Fruit fly (Drosophila melanogaster) whole organism, prepupa: ENCODE data around the gene CG11584.

ENCODE experiments used
- Blimp-1 ChIP-seq: fragments of 200-800 bp; sonication (Bioruptor generic); optimal IDR thresholded peaks from 3 replicates; lab custom pipeline; 2017; ENCODE audit warnings: missing biosample characterization, missing genetic modification characterization, mild to moderate bottlenecking, moderate library complexity, missing genetic modification reagents
- CG10631 ChIP-seq: fragments of 200-800 bp; sonication (Bioruptor generic); optimal IDR thresholded peaks from 2 replicates; lab custom pipeline; 2016; ENCODE audit warnings: missing biosample characterization, missing genetic modification characterization
- CG10669 ChIP-seq: fragments of 200-800 bp; sonication (Bioruptor generic); optimal IDR thresholded peaks from 3 replicates; lab custom pipeline; 2018; ENCODE audit warnings: missing biosample characterization, mild to moderate bottlenecking, missing genetic modification characterization, moderate library complexity
- CG16779 ChIP-seq: fragments of 200-800 bp; sonication (Bioruptor generic); optimal IDR thresholded peaks from 3 replicates; lab custom pipeline; 2017; ENCODE audit warnings: missing biosample characterization, mild to moderate bottlenecking, missing genetic modification characterization
- CG3032 ChIP-seq: fragments of 200-800 bp; optimal IDR thresholded peaks from 2 replicates; lab custom pipeline; 2019; ENCODE audit warnings: missing biosample characterization, mild to moderate bottlenecking, missing genetic modification characterization, moderate library complexity
- CG31627 ChIP-seq: fragments of 200-800 bp; sonication (Bioruptor generic); optimal IDR thresholded peaks from 3 replicates; lab custom pipeline; 2016; ENCODE audit warnings: missing biosample characterization, missing genetic modification characterization
- CG32006 ChIP-seq: fragments of 200-800 bp; sonication (Bioruptor generic); optimal IDR thresholded peaks from 3 replicates; lab custom pipeline; 2017; ENCODE audit warnings: missing biosample characterization, mild to moderate bottlenecking, missing genetic modification characterization
- CG4318 ChIP-seq: fragments of 200-800 bp; sonication (Bioruptor generic); optimal IDR thresholded peaks from 3 replicates; lab custom pipeline; 2017; ENCODE audit warnings: missing biosample characterization, mild to moderate bottlenecking, missing genetic modification characterization
- CG6163 ChIP-seq: fragments of 200-800 bp; sonication (Bioruptor generic); IDR thresholded peaks from 3 replicates; pipeline ENCODE4 v1.3.6; 2022; ENCODE audit warnings: missing biosample characterization, missing genetic modification characterization
- CG6276 ChIP-seq: fragments of 200-800 bp; sonication (Bioruptor generic); optimal IDR thresholded peaks from 2 replicates; lab custom pipeline; 2017; ENCODE audit warnings: missing biosample characterization, mild to moderate bottlenecking, missing genetic modification characterization
- CG6792 ChIP-seq: fragments of 200-800 bp; sonication (Bioruptor generic); optimal IDR thresholded peaks from 3 replicates; lab custom pipeline; 2016; ENCODE audit warnings: missing biosample characterization, missing genetic modification characterization
- CG6808 ChIP-seq: fragments of 200-800 bp; sonication (Bioruptor generic); optimal IDR thresholded peaks from 3 replicates; lab custom pipeline; 2017; ENCODE audit warnings: missing biosample characterization, missing genetic modification characterization, mild to moderate bottlenecking, moderate library complexity, missing genetic modification reagents
- CG7368 ChIP-seq: fragments of 200-800 bp; sonication (Bioruptor generic); optimal IDR thresholded peaks from 3 replicates; lab custom pipeline; 2016; ENCODE audit warnings: missing biosample characterization, missing genetic modification characterization
- CG8319 ChIP-seq: fragments of 200-800 bp; sonication (Bioruptor generic); optimal IDR thresholded peaks from 3 replicates; lab custom pipeline; 2016; ENCODE audit warnings: missing biosample characterization, missing genetic modification characterization
- CG8632 ChIP-seq: fragments of 200-800 bp; sonication (Bioruptor generic); optimal IDR thresholded peaks from 3 replicates; lab custom pipeline; 2016; ENCODE audit warnings: missing biosample characterization, missing genetic modification characterization
- CG9139 ChIP-seq: fragments of 200-800 bp; sonication (Bioruptor generic); optimal IDR thresholded peaks from 3 replicates; lab custom pipeline; 2017; ENCODE audit warnings: missing biosample characterization, mild to moderate bottlenecking, missing genetic modification characterization
- Eip78C ChIP-seq: fragments of 200-800 bp; sonication (Bioruptor generic); peaks from one replicate; lab custom pipeline; 2016; ENCODE audit warnings: missing biosample characterization, missing genetic modification characterization
- Eip93F ChIP-seq: fragments of 200-800 bp; sonication (Bioruptor generic); optimal IDR thresholded peaks from 2 replicates; lab custom pipeline; 2016; ENCODE audit warnings: missing biosample characterization, mild to moderate bottlenecking, missing genetic modification characterization
- Ets21C ChIP-seq: fragments of 200-800 bp; sonication (Bioruptor generic); optimal IDR thresholded peaks from 3 replicates; lab custom pipeline; 2016; ENCODE audit warnings: missing biosample characterization, missing genetic modification characterization
- Ets96B ChIP-seq: fragments of 200-800 bp; optimal IDR thresholded peaks from 2 replicates; lab custom pipeline; 2019; ENCODE audit warnings: missing biosample characterization, mild to moderate bottlenecking, missing genetic modification characterization, moderate library complexity
- Gug ChIP-seq: fragments of 200-800 bp; sonication (Bioruptor generic); IDR thresholded peaks from 2 replicates; pipeline ENCODE4 v1.3.6; 2022; ENCODE audit warnings: missing biosample characterization, missing genetic modification characterization
- Hr38 ChIP-seq: sonication (Bioruptor generic); optimal IDR thresholded peaks from 2 replicates; lab custom pipeline; 2016; ENCODE audit warnings: missing biosample characterization, missing genetic modification characterization
- Hr39 ChIP-seq: fragments of 200-800 bp; sonication (Bioruptor generic); optimal IDR thresholded peaks from 2 replicates; lab custom pipeline; 2016; ENCODE audit warnings: missing biosample characterization, missing genetic modification characterization
- Hr4 ChIP-seq: fragments of 200-800 bp; sonication (Bioruptor generic); optimal IDR thresholded peaks from 3 replicates; lab custom pipeline; 2016; ENCODE audit warnings: missing biosample characterization, missing genetic modification characterization
- Lpt ChIP-seq: fragments of 200-800 bp; sonication (Bioruptor generic); optimal IDR thresholded peaks from 3 replicates; lab custom pipeline; 2016; ENCODE audit warnings: missing biosample characterization, missing genetic modification characterization
- OdsH ChIP-seq: fragments of 200-800 bp; sonication (Bioruptor generic); optimal IDR thresholded peaks from 3 replicates; lab custom pipeline; 2016; ENCODE audit warnings: missing biosample characterization, missing genetic modification characterization
- achi ChIP-seq: fragments of 200-800 bp; sonication (Bioruptor generic); optimal IDR thresholded peaks from 3 replicates; lab custom pipeline; 2016; ENCODE audit warnings: missing biosample characterization, missing genetic modification characterization
- acj6 ChIP-seq: fragments of 200-800 bp; sonication (Bioruptor generic); optimal IDR thresholded peaks from 3 replicates; lab custom pipeline; 2016; ENCODE audit warnings: missing biosample characterization, missing genetic modification characterization
- cyc ChIP-seq: fragments of 200-800 bp; sonication (Bioruptor generic); optimal IDR thresholded peaks from 3 replicates; lab custom pipeline; 2016; ENCODE audit warnings: missing biosample characterization, missing genetic modification characterization
- dac ChIP-seq: fragments of 200-800 bp; sonication (Bioruptor generic); optimal IDR thresholded peaks from 2 replicates; lab custom pipeline; 2017; ENCODE audit warnings: missing biosample characterization, mild to moderate bottlenecking, missing genetic modification characterization
- eg ChIP-seq: fragments of 200-800 bp; sonication (Bioruptor generic); IDR thresholded peaks from 3 replicates; pipeline ENCODE4 v1.3.6; 2022; ENCODE audit warnings: missing biosample characterization, missing genetic modification characterization
- fd59A ChIP-seq: fragments of 200-800 bp; sonication (Bioruptor generic); optimal IDR thresholded peaks from 2 replicates; lab custom pipeline; 2017; ENCODE audit warnings: missing biosample characterization, mild to moderate bottlenecking, missing genetic modification characterization, missing genetic modification reagents
- fkh ChIP-seq: fragments of 200-800 bp; sonication (Bioruptor generic); optimal IDR thresholded peaks from 3 replicates; lab custom pipeline; 2017; ENCODE audit warnings: missing biosample characterization, mild to moderate bottlenecking, missing genetic modification characterization, moderate library complexity
- lz ChIP-seq: fragments of 200-800 bp; sonication (Bioruptor generic); optimal IDR thresholded peaks from 3 replicates; lab custom pipeline; 2016; ENCODE audit warnings: missing biosample characterization, missing genetic modification characterization
- net ChIP-seq: fragments of 200-800 bp; sonication (Bioruptor generic); optimal IDR thresholded peaks from 3 replicates; lab custom pipeline; 2016; ENCODE audit warnings: missing biosample characterization, missing genetic modification characterization
- salr ChIP-seq, 2 experiments: fragments of 200-800 bp; sonication (Bioruptor generic); optimal IDR thresholded peaks; 3 replicates each; lab custom pipeline; 2016 to 2018; ENCODE audit warnings: missing biosample characterization in 2 of 2, missing genetic modification characterization in 2 of 2, mild to moderate bottlenecking in 1 of 2
- spab ChIP-seq: fragments of 200-800 bp; sonication (Bioruptor generic); optimal IDR thresholded peaks from 2 replicates; lab custom pipeline; 2017; ENCODE audit warnings: missing biosample characterization, mild to moderate bottlenecking, missing genetic modification characterization, missing genetic modification reagents
- ss ChIP-seq, 2 experiments: fragments of 200-800 bp; sonication (Bioruptor generic); optimal IDR thresholded peaks; 2 replicates in 1 of 2; 3 replicates in 1 of 2; lab custom pipeline; 2017 to 2018; ENCODE audit warnings: mild to moderate bottlenecking in 2 of 2, missing biosample characterization in 2 of 2, missing genetic modification characterization in 2 of 2, moderate library complexity in 1 of 2
- svp ChIP-seq: fragments of 200-800 bp; sonication (Bioruptor generic); peaks from one replicate; lab custom pipeline; 2016; ENCODE audit warnings: missing biosample characterization, missing genetic modification characterization
- vri ChIP-seq: fragments of 200-800 bp; sonication (Bioruptor generic); optimal IDR thresholded peaks from 3 replicates; lab custom pipeline; 2016; ENCODE audit warnings: missing biosample characterization, mild to moderate bottlenecking, missing genetic modification characterization

Gene CG11584

DNA sequence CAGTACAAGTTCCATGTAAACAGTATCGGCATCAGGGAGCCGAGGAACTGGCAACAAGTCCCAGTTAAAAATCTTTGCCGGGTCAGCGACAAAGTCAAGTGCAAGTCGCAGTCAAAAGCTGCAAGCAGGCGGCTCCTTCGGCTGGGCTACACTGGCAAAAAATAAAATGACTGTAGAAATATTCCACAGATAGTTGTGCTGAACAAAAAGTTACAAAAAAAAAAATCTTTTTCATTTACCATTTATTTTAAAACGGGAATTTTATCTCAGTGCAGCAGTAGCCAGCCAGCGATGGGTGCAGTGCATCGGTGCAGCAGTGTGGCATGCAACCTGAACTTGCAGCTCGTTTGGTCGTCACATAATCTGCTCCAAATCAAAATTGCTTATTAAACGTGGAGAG is 31.5 kb upstream of the CG11584 start (continued):
- TF ChIP-seq OdsH (GFP tag; lab: Kevin White, UChicago) (peak; percentile 32), eg (peak; percentile 65), achi (GFP tag; lab: Kevin White, UChicago) (peak; percentile 38), CG7368 (GFP tag; lab: Kevin White, UChicago) (peak; percentile 3), CG6163 (GFP tag; lab: Robert Waterston, UW) (peak; percentile 74), CG8319 (GFP tag; lab: Kevin White, UChicago) (no peak), vri (no peak), net (GFP tag; lab: Kevin White, UChicago) (peak; percentile 23), Eip93F (no peak), ss (GFP tag; optimal IDR thresholded peaks at IDR 0.05; lab: Kevin White, UChicago) (peak in 1 of 2 experiments; percentile 19), Eip78C (GFP tag; lab: Kevin White, UChicago) (peak; percentile 83), CG4318 (GFP tag; lab: Kevin White, UChicago) (peak; percentile 38), CG3032 (tag; lab: Kevin White, UChicago) (peak; percentile 7), fkh (GFP tag; lab: Kevin White, UChicago) (no peak), Hr4 (GFP tag; lab: Kevin White, UChicago) (peak; percentile 55)

DNA sequence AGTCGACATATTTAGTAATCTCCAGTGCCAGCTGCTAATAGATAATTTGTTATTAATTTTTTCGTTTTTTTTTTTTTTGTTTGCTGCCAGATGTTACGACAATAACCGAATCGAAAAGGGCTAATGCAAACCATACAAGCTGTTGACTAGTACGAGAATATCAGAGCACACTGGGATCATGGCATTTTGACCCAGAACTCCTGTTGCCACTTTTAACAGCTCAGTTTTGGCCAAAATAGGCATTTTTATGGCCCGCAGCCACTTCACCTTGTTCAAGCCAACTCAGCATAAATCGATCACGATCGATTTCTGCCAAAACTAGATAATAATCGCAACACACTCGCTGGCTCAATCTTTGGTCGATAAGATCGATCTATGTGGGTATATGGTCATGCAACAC is 28.9 kb upstream of the CG11584 start, which contains the start of gene CG12479:
CG12479 (minus strand) TSS at position 101 of the 400 bp plus-strand sequence.
- no peak for TF ChIP-seq cyc (GFP tag; lab: Kevin White, UChicago)
- no peak for TF ChIP-seq CG10631 (GFP tag; lab: Kevin White, UChicago)

DNA sequence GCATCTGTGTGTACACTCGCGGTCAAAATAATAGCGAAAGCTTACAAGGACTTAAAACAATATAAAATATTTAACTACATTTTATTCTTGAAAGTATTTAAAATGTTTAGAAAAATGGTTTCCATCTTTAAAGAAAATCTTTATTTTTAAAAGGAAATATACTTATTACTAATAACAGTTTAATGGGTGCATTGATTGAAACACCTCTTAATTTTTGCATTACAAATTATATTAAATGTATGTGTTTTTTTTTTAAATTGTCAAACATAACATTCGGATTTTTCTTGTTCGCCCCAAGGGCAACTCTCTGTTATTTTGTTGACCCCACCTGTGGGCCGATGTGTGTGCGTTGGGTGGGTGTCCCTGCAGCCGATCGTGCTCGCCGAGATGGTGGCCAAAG is 27.1 kb upstream of the CG11584 start:
- TF ChIP-seq Gug (GFP tag; lab: Robert Waterston, UW) (no peak), CG8632 (GFP tag; lab: Kevin White, UChicago) (no peak), CG4318 (GFP tag; lab: Kevin White, UChicago) (no peak), CG6276 (GFP tag; lab: Kevin White, UChicago) (no peak), CG9139 (GFP tag; lab: Kevin White, UChicago) (no peak), CG8319 (GFP tag; lab: Kevin White, UChicago) (no peak), Blimp-1 (GFP tag; lab: Kevin White, UChicago) (no peak), lz (no peak), svp (GFP tag; lab: Kevin White, UChicago) (peak; percentile 39), CG6808 (GFP tag; lab: Kevin White, UChicago) (peak; percentile 28), Ets96B (tag; lab: Kevin White, UChicago) (peak; percentile 28), CG7368 (GFP tag; lab: Kevin White, UChicago) (no peak), acj6 (peak; percentile 31), salr (GFP tag; optimal IDR thresholded peaks at IDR 0.05; lab: Kevin White, UChicago) (peak in 1 of 2 experiments; percentile 28), CG3032 (tag; lab: Kevin White, UChicago) (peak; percentile 20), fd59A (GFP tag; lab: Kevin White, UChicago) (peak; percentile 32), cyc (GFP tag; lab: Kevin White, UChicago) (no peak), Hr38 (GFP tag; lab: Kevin White, UChicago) (no peak), Hr4 (GFP tag; lab: Kevin White, UChicago) (peak; percentile 17), vri (no peak), dac (GFP tag; lab: Kevin White, UChicago) (no peak), Hr39 (no peak), spab (peak; percentile 35), ss (GFP tag; optimal IDR thresholded peaks at IDR 0.05; lab: Kevin White, UChicago) (peak in 1 of 2 experiments; percentile 4), CG16779 (tag; lab: Kevin White, UChicago) (no peak), CG10669 (GFP tag; lab: Kevin White, UChicago) (peak; percentile 15), Eip78C (GFP tag; lab: Kevin White, UChicago) (peak; percentile 78), achi (GFP tag; lab: Kevin White, UChicago) (no peak), Lpt (GFP tag; lab: Kevin White, UChicago) (no peak), CG6792 (no peak), CG31627 (no peak), Ets21C (GFP tag; lab: Kevin White, UChicago) (no peak), CG32006 (GFP tag; lab: Kevin White, UChicago) (peak; percentile 13)
- TF ChIP-seq, all 60 proteins: peak for 13
